Worm (Caenorhabditis elegans): ENCODE measurements around the gene Y113G7B.27.

The Y113G7B.27 gene

DNA sequence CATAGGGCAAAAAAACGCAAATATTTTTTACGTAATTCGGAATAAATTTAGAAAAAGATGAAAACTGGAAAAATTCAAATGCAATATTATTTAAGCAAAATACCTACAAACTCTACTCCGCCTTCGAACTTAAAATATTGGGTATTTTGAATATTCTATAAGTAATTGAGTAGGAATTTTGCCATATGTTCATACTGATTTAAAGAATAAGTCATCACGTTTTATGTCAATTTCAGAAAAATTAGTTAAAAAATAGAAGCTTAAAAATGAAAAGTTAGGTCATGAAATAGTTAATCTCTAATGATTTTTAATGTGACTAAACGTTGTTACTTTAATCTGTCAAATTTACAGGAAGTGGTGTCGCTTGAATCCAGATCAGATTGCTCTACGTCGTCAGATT, 41.2 kb upstream of the Y113G7B.27 start, which contains the start of gene F19B2.7:
Gene F19B2.7, plus strand, starts transcription at position 301 of the 400 bp plus-strand sequence.
- TF ChIP-seq F39B2.1 (GFP tag; IDR thresholded peaks at IDR 0.05) (no peak), ztf-3 (GFP tag; optimal IDR thresholded peaks at IDR 0.05) (no peak), egl-18 (GFP tag; IDR thresholded peaks at IDR 0.05) (no peak), ztf-22 (GFP tag; optimal IDR thresholded peaks at IDR 0.05) (no peak), aptf-2 (GFP tag; conservative IDR thresholded peaks at IDR 0.05) (no peak), nfya-1 (tag; optimal IDR thresholded peaks at IDR 0.05; ENCODE audit: borderline replicate concordance, insufficient read depth) (no peak), cebp-1 (GFP tag; IDR thresholded peaks at IDR 0.05) (no peak), cebp-1 (tag; optimal IDR thresholded peaks at IDR 0.05) (no peak)

ce11 chrV:20151855-20152254, 40.8 kb upstream of the Y113G7B.27 start:
- TF ChIP-seq mcd-1 (GFP tag; IDR thresholded peaks at IDR 0.05) (no peak), F10E7.11 (tag; optimal IDR thresholded peaks at IDR 0.05) (no peak), lin-35 (GFP tag; optimal IDR thresholded peaks at IDR 0.05) (no peak), egl-18 (GFP tag; IDR thresholded peaks at IDR 0.05) (no peak), F37B4.10 (GFP tag; IDR thresholded peaks at IDR 0.05) (no peak), F22D6.2 (tag; optimal IDR thresholded peaks at IDR 0.05) (no peak), ztf-6 (GFP tag; IDR thresholded peaks at IDR 0.05) (no peak), unc-62 (GFP tag; optimal IDR thresholded peaks at IDR 0.05) (no peak), xnd-1 (tag; optimal IDR thresholded peaks at IDR 0.05) (no peak), madf-3 (GFP tag; IDR thresholded peaks at IDR 0.05) (no peak), Y56A3A.18 (GFP tag; IDR thresholded peaks at IDR 0.05) (no peak), rpc-1 (optimal IDR thresholded peaks at IDR 0.05) (peak; percentile 39), rpc-1 (tag; optimal IDR thresholded peaks at IDR 0.05) (peak; percentile 71), B0261.1 (tag; optimal IDR thresholded peaks at IDR 0.05) (peak; percentile 39), him-1 (tag; optimal IDR thresholded peaks at IDR 0.05) (no peak), B0336.3 (GFP tag; IDR thresholded peaks at IDR 0.05) (no peak), Y53G8AR.9 (GFP tag; conservative IDR thresholded peaks at IDR 0.05) (no peak), nfya-1 (tag; optimal IDR thresholded peaks at IDR 0.05; ENCODE audit: borderline replicate concordance, insufficient read depth) (no peak), Y79H2A.3 (GFP tag; conservative IDR thresholded peaks at IDR 0.05) (no peak), tbp1 (GFP tag; optimal IDR thresholded peaks at IDR 0.05) (peak; percentile 64), nhr-90 (tag; optimal IDR thresholded peaks at IDR 0.05) (no peak)

DNA sequence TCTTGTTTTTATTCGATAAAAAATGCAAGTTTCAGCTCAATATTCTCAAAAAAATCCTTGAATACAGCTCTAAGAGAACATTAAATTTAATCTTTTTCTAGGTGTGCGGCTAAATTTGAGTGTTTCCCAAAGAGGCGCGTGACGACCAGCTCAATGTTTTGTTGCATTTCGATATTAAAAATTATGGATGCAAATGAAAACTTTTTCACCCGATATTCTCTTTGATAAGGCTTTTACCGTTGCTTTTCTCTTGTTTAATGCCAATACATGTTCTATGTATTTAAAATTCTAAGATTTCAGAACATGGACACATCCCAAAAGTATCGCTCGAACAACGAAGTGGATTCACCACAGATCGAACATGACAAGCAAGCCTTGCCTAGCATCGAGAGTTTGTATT, 34.4 kb upstream of the Y113G7B.27 start, which contains the start of gene F19B2.6:
Gene F19B2.6, plus strand, starts transcription at position 301 of the 400 bp plus-strand sequence.
- TF ChIP-seq B0261.1 (tag; optimal IDR thresholded peaks at IDR 0.05): no peak
- no peak for TF ChIP-seq F49E8.2 (tag; optimal IDR thresholded peaks at IDR 0.05; ENCODE audit: insufficient read depth)
- no peak for TF ChIP-seq bed-1 (GFP tag; IDR thresholded peaks at IDR 0.05)
- no peak for TF ChIP-seq egl-44 (GFP tag; IDR thresholded peaks at IDR 0.05)
- TF ChIP-seq rpc-1 (optimal IDR thresholded peaks at IDR 0.05): no peak
- no peak for TF ChIP-seq rpc-1 (tag; optimal IDR thresholded peaks at IDR 0.05)
- no peak for TF ChIP-seq ZK185.1 (tag; optimal IDR thresholded peaks at IDR 0.05; ENCODE audit: poor library complexity, severe bottlenecking)
- TF ChIP-seq atf-7 (tag; optimal IDR thresholded peaks at IDR 0.05): no peak
- TF ChIP-seq ama-1 (optimal IDR thresholded peaks at IDR 0.05): no peak
- no peak for TF ChIP-seq ama-1 (GFP tag; optimal IDR thresholded peaks at IDR 0.05)
- no peak for TF ChIP-seq nhr-120 (GFP tag; IDR thresholded peaks at IDR 0.05)
- TF ChIP-seq sdz-38 (tag; optimal IDR thresholded peaks at IDR 0.05): no peak
- no peak for TF ChIP-seq nfyb-1 (GFP tag; IDR thresholded peaks at IDR 0.05)
- TF ChIP-seq egrh-3 (GFP tag; IDR thresholded peaks at IDR 0.05): no peak
- TF ChIP-seq tbp1 (GFP tag; optimal IDR thresholded peaks at IDR 0.05): no peak
- TF ChIP-seq rec-8 (tag; optimal IDR thresholded peaks at IDR 0.05): no peak
- no peak for TF ChIP-seq lin-35 (GFP tag; optimal IDR thresholded peaks at IDR 0.05)
- no peak for TF ChIP-seq pbrm-1 (GFP tag; IDR thresholded peaks at IDR 0.05)
- no peak for TF ChIP-seq hlh-26 (GFP tag; conservative IDR thresholded peaks at IDR 0.05)
- TF ChIP-seq nhr-27 (tag; optimal IDR thresholded peaks at IDR 0.05): no peak
- no peak for TF ChIP-seq ceh-91 (GFP tag; IDR thresholded peaks at IDR 0.05)
